Fruit fly (Drosophila melanogaster) whole organism, embryonic: Measurements from ENCODE around the gene saturn.

ENCODE experiments used
- Atf-2 ChIP-seq: fragments of 200-800 bp; sonication (Bioruptor generic); optimal IDR thresholded peaks from 2 replicates; lab custom pipeline; 2016; ENCODE audit warnings: missing biosample characterization, missing genetic modification characterization
- Atf6 ChIP-seq: fragments of 200-800 bp; sonication (Bioruptor generic); IDR thresholded peaks from 2 replicates; pipeline ENCODE4 v1.3.6; 2022; ENCODE audit warnings: missing biosample characterization, missing genetic modification characterization
- Bdp1 ChIP-seq: fragments of 200-800 bp; sonication (Bioruptor generic); optimal IDR thresholded peaks from 3 replicates; lab custom pipeline; 2016; ENCODE audit warnings: missing biosample characterization, missing genetic modification characterization
- BtbVII ChIP-seq: fragments of 200-800 bp; sonication (Bioruptor generic); optimal IDR thresholded peaks from 3 replicates; lab custom pipeline; 2017; ENCODE audit warnings: missing biosample characterization, mild to moderate bottlenecking, missing genetic modification characterization
- CG10209 ChIP-seq: fragments of 200-800 bp; sonication (Bioruptor generic); optimal IDR thresholded peaks from 3 replicates; lab custom pipeline; 2017; ENCODE audit warnings: missing biosample characterization, mild to moderate bottlenecking, missing genetic modification characterization, missing genetic modification reagents
- CG11398 ChIP-seq: fragments of 200-800 bp; sonication (Bioruptor generic); optimal IDR thresholded peaks from 2 replicates; lab custom pipeline; 2016; ENCODE audit warnings: missing biosample characterization, missing genetic modification characterization
- CG12236 ChIP-seq: fragments of 200-800 bp; sonication (Bioruptor generic); optimal IDR thresholded peaks from 2 replicates; lab custom pipeline; 2016; ENCODE audit warnings: missing biosample characterization, missing genetic modification characterization
- CG12299 ChIP-seq: fragments of 200-800 bp; sonication (Bioruptor generic); optimal IDR thresholded peaks from 2 replicates; lab custom pipeline; 2018; ENCODE audit warnings: missing biosample characterization, mild to moderate bottlenecking, missing genetic modification characterization
- CG15073 ChIP-seq: fragments of 200-800 bp; sonication (Bioruptor generic); optimal IDR thresholded peaks from 2 replicates; lab custom pipeline; 2016; ENCODE audit warnings: missing biosample characterization, missing genetic modification characterization
- CG1529 ChIP-seq: fragments of 200-800 bp; sonication (Bioruptor generic); optimal IDR thresholded peaks from 3 replicates; lab custom pipeline; 2018; ENCODE audit warnings: missing biosample characterization, missing genetic modification characterization
- CG17186 ChIP-seq: fragments of 200-800 bp; sonication (Bioruptor generic); optimal IDR thresholded peaks from 3 replicates; lab custom pipeline; 2017; ENCODE audit warnings: missing biosample characterization, missing genetic modification reagents, missing genetic modification characterization
- CG17361 ChIP-seq: fragments of 200-800 bp; sonication (Bioruptor generic); IDR thresholded peaks from 3 replicates; pipeline ENCODE4 v1.3.6; 2022; ENCODE audit warnings: missing biosample characterization, missing genetic modification characterization
- CG18599 ChIP-seq: fragments of 200-800 bp; sonication (Bioruptor generic); optimal IDR thresholded peaks from 3 replicates; lab custom pipeline; 2017; ENCODE audit warnings: missing biosample characterization, missing genetic modification characterization, mild to moderate bottlenecking, moderate library complexity, missing genetic modification reagents
- CG30431 ChIP-seq: fragments of 200-800 bp; sonication (Bioruptor generic); optimal IDR thresholded peaks from 2 replicates; lab custom pipeline; 2017; ENCODE audit warnings: missing biosample characterization, missing genetic modification characterization
- CG3281 ChIP-seq: fragments of 200-800 bp; sonication (Bioruptor generic); optimal IDR thresholded peaks from 3 replicates; lab custom pipeline; 2017; ENCODE audit warnings: missing biosample characterization, mild to moderate bottlenecking, missing genetic modification characterization
- CG4730 ChIP-seq: fragments of 200-800 bp; sonication (Bioruptor generic); IDR thresholded peaks from 2 replicates; pipeline ENCODE4 v1.3.6; 2022; ENCODE audit warnings: missing biosample characterization, missing genetic modification characterization
- CG5180 ChIP-seq: fragments of 200-800 bp; sonication (Bioruptor generic); optimal IDR thresholded peaks from 3 replicates; lab custom pipeline; 2017; ENCODE audit warnings: missing biosample characterization, missing genetic modification characterization, mild to moderate bottlenecking, moderate library complexity, missing genetic modification reagents
- CG9932 ChIP-seq: fragments of 200-800 bp; sonication (Bioruptor generic); IDR thresholded peaks from 2 replicates; pipeline ENCODE4 v1.3.6; 2022; ENCODE audit warnings: missing biosample characterization, missing genetic modification characterization
- Dll ChIP-seq: fragments of 200-800 bp; sonication (Bioruptor generic); IDR thresholded peaks from 4 replicates; pipeline ENCODE4 v1.3.6; 2022; ENCODE audit warnings: missing biosample characterization, missing genetic modification characterization; ENCODE audit not compliant: partially characterized antibody
- Dp ChIP-seq: fragments of 200-800 bp; sonication (Bioruptor generic); optimal IDR thresholded peaks from 2 replicates; lab custom pipeline; 2018; ENCODE audit warnings: missing biosample characterization, mild to moderate bottlenecking, missing genetic modification characterization, moderate library complexity
- Fer1 ChIP-seq: fragments of 200-800 bp; sonication (Bioruptor generic); optimal IDR thresholded peaks from 2 replicates; lab custom pipeline; 2017; ENCODE audit warnings: missing biosample characterization, mild to moderate bottlenecking, missing genetic modification characterization
- H15 ChIP-seq: fragments of 200-800 bp; sonication (Bioruptor generic); IDR thresholded peaks from 3 replicates; pipeline ENCODE4 v1.3.6; 2022; ENCODE audit warnings: missing biosample characterization, missing genetic modification characterization
- HLH54F ChIP-seq: fragments of 200-800 bp; sonication (Bioruptor generic); optimal IDR thresholded peaks from 3 replicates; lab custom pipeline; 2016; ENCODE audit warnings: missing biosample characterization, missing genetic modification characterization
- HmgD ChIP-seq: fragments of 200-800 bp; sonication (Bioruptor generic); optimal IDR thresholded peaks from 3 replicates; lab custom pipeline; 2016; ENCODE audit warnings: missing biosample characterization, missing genetic modification characterization
- Hr78 ChIP-seq, 2 experiments: fragments of 200-800 bp in 1 of 2; fragments of >200 bp in 1 of 2; sonication (Bioruptor generic) in 1 of 2; optimal IDR thresholded peaks; 2 replicates each; lab custom pipeline; 2017 to 2019; ENCODE audit warnings: missing biosample characterization in 2 of 2, missing genetic modification characterization in 2 of 2, mild to moderate bottlenecking in 1 of 2, moderate library complexity in 1 of 2
- Mad ChIP-seq: fragments of 200-800 bp; sonication (Bioruptor generic); optimal IDR thresholded peaks from 2 replicates; lab custom pipeline; 2016; ENCODE audit warnings: missing biosample characterization, missing genetic modification characterization
- Mrtf ChIP-seq: fragments of 200-800 bp; sonication (Bioruptor generic); IDR thresholded peaks from 3 replicates; pipeline ENCODE4 v1.3.6; 2022; ENCODE audit warnings: missing biosample characterization, missing genetic modification characterization
- Neu2 ChIP-seq: fragments of 200-800 bp; sonication (Bioruptor generic); optimal IDR thresholded peaks from 3 replicates; lab custom pipeline; 2016; ENCODE audit warnings: missing biosample characterization, missing genetic modification characterization, borderline replicate concordance
- Nf-YB ChIP-seq: fragments of 200-800 bp; sonication (Bioruptor generic); optimal IDR thresholded peaks from 3 replicates; lab custom pipeline; 2019; ENCODE audit warnings: missing biosample characterization, mild to moderate bottlenecking, missing genetic modification characterization, moderate library complexity
- Nf-YC ChIP-seq: fragments of 200-800 bp; optimal IDR thresholded peaks from 3 replicates; lab custom pipeline; 2019; ENCODE audit warnings: missing biosample characterization, mild to moderate bottlenecking, missing genetic modification characterization, moderate library complexity
- NfI ChIP-seq: fragments of 200-800 bp; sonication (Bioruptor generic); optimal IDR thresholded peaks from 3 replicates; lab custom pipeline; 2018; ENCODE audit warnings: missing biosample characterization, mild to moderate bottlenecking, missing genetic modification characterization, moderate library complexity
- Oli ChIP-seq: fragments of 200-800 bp; sonication (Bioruptor generic); optimal IDR thresholded peaks from 2 replicates; lab custom pipeline; 2018; ENCODE audit warnings: missing biosample characterization, mild to moderate bottlenecking, missing genetic modification characterization, moderate library complexity
- Xbp1 ChIP-seq: fragments of 200-800 bp; sonication (Bioruptor generic); optimal IDR thresholded peaks from 3 replicates; lab custom pipeline; 2016; ENCODE audit warnings: missing biosample characterization, mild to moderate bottlenecking, missing genetic modification characterization
- bcd ChIP-seq: fragments of 200-800 bp; sonication (Bioruptor generic); optimal IDR thresholded peaks from 2 replicates; lab custom pipeline; 2017; ENCODE audit warnings: missing biosample characterization, mild to moderate bottlenecking, missing genetic modification characterization
- br ChIP-seq: fragments of >200 bp; optimal IDR thresholded peaks from 2 replicates; lab custom pipeline; 2017
- caup ChIP-seq: fragments of 200-800 bp; sonication (Bioruptor generic); optimal IDR thresholded peaks from 3 replicates; lab custom pipeline; 2017; ENCODE audit warnings: missing biosample characterization, mild to moderate bottlenecking, missing genetic modification characterization, moderate library complexity; ENCODE audit not compliant: severe bottlenecking
- chinmo ChIP-seq: fragments of 200-800 bp; sonication (Bioruptor generic); IDR thresholded peaks from 4 replicates; pipeline ENCODE4 v1.3.6; 2022; ENCODE audit warnings: missing biosample characterization, missing genetic modification characterization; ENCODE audit not compliant: partially characterized antibody
- gfzf ChIP-seq: fragments of 200-800 bp; sonication (Bioruptor generic); optimal IDR thresholded peaks from 2 replicates; lab custom pipeline; 2016; ENCODE audit warnings: missing biosample characterization, mild to moderate bottlenecking, missing genetic modification characterization, moderate library complexity
- lmd ChIP-seq: fragments of 200-800 bp; sonication (Bioruptor generic); IDR thresholded peaks from 2 replicates; pipeline ENCODE4 v1.3.6; 2022; ENCODE audit warnings: missing biosample characterization, missing genetic modification characterization
- mirr ChIP-seq: fragments of 200-800 bp; sonication (Bioruptor generic); optimal IDR thresholded peaks from 3 replicates; lab custom pipeline; 2018; ENCODE audit warnings: missing biosample characterization, mild to moderate bottlenecking, missing genetic modification characterization
- mld ChIP-seq: fragments of 200-800 bp; sonication (Bioruptor generic); IDR thresholded peaks from 3 replicates; pipeline ENCODE4 v1.3.6; 2022; ENCODE audit warnings: missing biosample characterization, missing genetic modification characterization; ENCODE audit not compliant: partially characterized antibody
- pfk ChIP-seq: fragments of 200-800 bp; sonication (Bioruptor generic); optimal IDR thresholded peaks from 2 replicates; lab custom pipeline; 2018; ENCODE audit warnings: missing biosample characterization, mild to moderate bottlenecking, missing genetic modification characterization, moderate library complexity
- repo ChIP-seq: fragments of 200-800 bp; sonication (Bioruptor generic); optimal IDR thresholded peaks from 2 replicates; lab custom pipeline; 2016; ENCODE audit warnings: missing biosample characterization, missing genetic modification characterization
- sc ChIP-seq, 3 experiments: fragments of >200 bp in 2 of 3; fragments of 200-800 bp in 1 of 3; sonication (Bioruptor generic) in 1 of 3; optimal IDR thresholded peaks; 2 replicates in 2 of 3; 3 replicates in 1 of 3; lab custom pipeline; 2017; ENCODE audit warnings: mild to moderate bottlenecking in 1 of 3, missing biosample characterization in 1 of 3, missing genetic modification characterization in 1 of 3, missing genetic modification reagents in 1 of 3
- sens ChIP-seq: fragments of 200-800 bp; sonication (Bioruptor generic); peaks from one replicate; lab custom pipeline; 2016; ENCODE audit warnings: missing biosample characterization, missing genetic modification characterization
- sens-2 ChIP-seq: fragments of 200-800 bp; sonication (Bioruptor generic); IDR thresholded peaks from 2 replicates; pipeline ENCODE4 v1.3.6; 2022; ENCODE audit warnings: missing biosample characterization, missing genetic modification characterization
- sisA ChIP-seq: fragments of 200-800 bp; sonication (Bioruptor generic); IDR thresholded peaks from 2 replicates; pipeline ENCODE4 v1.3.6; 2022; ENCODE audit warnings: missing biosample characterization, missing genetic modification characterization
- ssp ChIP-seq: fragments of 200-800 bp; sonication (Bioruptor generic); IDR thresholded peaks from 2 replicates; pipeline ENCODE4 v1.3.6; 2022; ENCODE audit warnings: missing biosample characterization, missing genetic modification characterization
- tin ChIP-seq: fragments of 200-800 bp; sonication (Bioruptor generic); optimal IDR thresholded peaks from 3 replicates; lab custom pipeline; 2016; ENCODE audit warnings: missing biosample characterization, missing genetic modification characterization

Gene saturn

dm6 chr3L:14172174-14172940 is 30.8 kb upstream of the saturn start (continued):
- peak; percentile 83 for TF ChIP-seq CG17361 (GFP tag; lab: Robert Waterston, UW)
- TF ChIP-seq sens-2 (GFP tag; lab: Robert Waterston, UW), result no peak
- no peak for TF ChIP-seq CG3281 (GFP tag; lab: Kevin White, UChicago)
- TF ChIP-seq Fer1 (GFP tag; lab: Kevin White, UChicago), result peak; percentile 8
- peak; percentile 76 for TF ChIP-seq Nf-YB (GFP tag; lab: Kevin White, UChicago)
- no peak for TF ChIP-seq CG17186 (GFP tag; lab: Kevin White, UChicago)
- peak; percentile 17 for TF ChIP-seq CG10209 (GFP tag; lab: Kevin White, UChicago)
- no peak for TF ChIP-seq CG30431 (GFP tag; lab: Kevin White, UChicago)
- TF ChIP-seq chinmo (GFP tag; lab: Robert Waterston, UW), result no peak
- no peak for TF ChIP-seq sc (optimal IDR thresholded peaks at IDR 0.05; lab: Kevin White, UChicago)
- peak; percentile 25 for TF ChIP-seq sc (GFP tag; optimal IDR thresholded peaks at IDR 0.05; lab: Kevin White, UChicago)
- peak; percentile 38 for TF ChIP-seq HLH54F (GFP tag; lab: Kevin White, UChicago)
- no peak for TF ChIP-seq CG15073 (GFP tag; lab: Kevin White, UChicago)
- TF ChIP-seq sisA, result no peak
- no peak for TF ChIP-seq mld (GFP tag; lab: Robert Waterston, UW)
- no peak for TF ChIP-seq HmgD (GFP tag; lab: Kevin White, UChicago)
- TF ChIP-seq tin (GFP tag; lab: Kevin White, UChicago), result no peak
- TF ChIP-seq CG1529, result peak; percentile 77
- TF ChIP-seq CG12236 (GFP tag; lab: Kevin White, UChicago), result no peak
- TF ChIP-seq Atf6 (GFP tag; lab: Robert Waterston, UW), result no peak
- peak; percentile 61 for TF ChIP-seq Nf-YC
- peak; percentile 46 for TF ChIP-seq Xbp1 (GFP tag; lab: Kevin White, UChicago)
- TF ChIP-seq Mad, result no peak
- peak; percentile 8 for TF ChIP-seq NfI (GFP tag; lab: Kevin White, UChicago)
- no peak; the same call in 1 of the 2 replicates for TF ChIP-seq lmd (GFP tag; lab: Robert Waterston, UW)
- peak; percentile 93 for TF ChIP-seq sens (GFP tag; lab: Kevin White, UChicago)
- peak; percentile 26 for TF ChIP-seq bcd
- TF ChIP-seq repo, result no peak
- TF ChIP-seq pfk (GFP tag; lab: Kevin White, UChicago), result no peak
- TF ChIP-seq Bdp1, result no peak
- no peak for TF ChIP-seq CG9932 (GFP tag; lab: Robert Waterston, UW)
- TF ChIP-seq CG12299 (tag; lab: Kevin White, UChicago), result no peak
- no peak for TF ChIP-seq Neu2 (GFP tag; lab: Kevin White, UChicago)
- TF ChIP-seq br (lab: Kevin White, UChicago), result no peak
- no peak for TF ChIP-seq Dp (GFP tag; lab: Kevin White, UChicago)
- TF ChIP-seq Oli, result peak; percentile 60
- no peak for TF ChIP-seq CG11398
- TF ChIP-seq H15 (GFP tag; lab: Robert Waterston, UW), result no peak
- TF ChIP-seq CG4730 (GFP tag; lab: Robert Waterston, UW), result no peak
- TF ChIP-seq Dll, result no peak
- no peak for TF ChIP-seq gfzf
- TF ChIP-seq CG5180, result peak; percentile 22
- TF ChIP-seq CG18599 (GFP tag; lab: Kevin White, UChicago), result peak; percentile 12
- no peak for TF ChIP-seq Mrtf (GFP tag; lab: Robert Waterston, UW)
- TF ChIP-seq Hr78 (GFP tag; optimal IDR thresholded peaks at IDR 0.05; lab: Kevin White, UChicago), result no peak
- no peak for TF ChIP-seq Atf-2 (GFP tag; lab: Kevin White, UChicago)
- TF ChIP-seq caup, result no peak
- TF ChIP-seq ssp, result no peak
- no peak for TF ChIP-seq BtbVII (GFP tag; lab: Kevin White, UChicago)
- TF ChIP-seq mirr (GFP tag; lab: Kevin White, UChicago), result no peak
